Fruit fly (Drosophila melanogaster): ENCODE results near the gene EMC2A.

Gene EMC2A

dm6 chr3R:17039993-17040807 lies 44.3 kb upstream of the EMC2A start, which contains the start of the genes CG18213 and Trm7-32 (continued):
- no peak for TF ChIP-seq CG10267 (tag; optimal IDR thresholded peaks at IDR 0.05)
- TF ChIP-seq ttk (GFP tag; IDR thresholded peaks at IDR 0.05), result no peak
- no peak for TF ChIP-seq aop (GFP tag; IDR thresholded peaks at IDR 0.05)
- TF ChIP-seq Lim3 (GFP tag; IDR thresholded peaks at IDR 0.05), result no peak
- TF ChIP-seq tup (GFP tag; optimal IDR thresholded peaks at IDR 0.05), result no peak
- no peak for TF ChIP-seq CG15269 (tag; optimal IDR thresholded peaks at IDR 0.05)
- TF ChIP-seq ap (GFP tag; IDR thresholded peaks at IDR 0.05), result no peak
- no peak for TF ChIP-seq Camta (GFP tag; optimal IDR thresholded peaks at IDR 0.05)
- no peak for TF ChIP-seq Fer3 (tag; optimal IDR thresholded peaks at IDR 0.05)
- no peak for TF ChIP-seq CG7271 (tag; optimal IDR thresholded peaks at IDR 0.05)
- TF ChIP-seq CG42726 (GFP tag; IDR thresholded peaks at IDR 0.05; ENCODE audit: partially characterized antibody), result peak; percentile 86; the same call in 1 of the 2 replicates
- no peak for TF ChIP-seq wek (GFP tag; optimal IDR thresholded peaks at IDR 0.05)
- no peak for TF ChIP-seq pnt (GFP tag; optimal IDR thresholded peaks at IDR 0.05)
- no peak for TF ChIP-seq CG18599 (GFP tag; optimal IDR thresholded peaks at IDR 0.05)
- no peak for TF ChIP-seq vvl (GFP tag; IDR thresholded peaks at IDR 0.05)
- TF ChIP-seq CG7786 (GFP tag; optimal IDR thresholded peaks at IDR 0.05), result no peak
- TF ChIP-seq kah (GFP tag; optimal IDR thresholded peaks at IDR 0.05), result no peak
- TF ChIP-seq z (GFP tag; IDR thresholded peaks at IDR 0.05), result no peak
- no peak for TF ChIP-seq grn (GFP tag; optimal IDR thresholded peaks at IDR 0.05)
- TF ChIP-seq B-H1 (GFP tag; IDR thresholded peaks at IDR 0.05), result no peak
- no peak for TF ChIP-seq CG17186 (GFP tag; optimal IDR thresholded peaks at IDR 0.05)
- TF ChIP-seq CG14860 (GFP tag; IDR thresholded peaks at IDR 0.05; ENCODE audit: partially characterized antibody), result peak; percentile 85
- no peak for TF ChIP-seq salm (tag; optimal IDR thresholded peaks at IDR 0.05)
- TF ChIP-seq sens-2 (GFP tag; IDR thresholded peaks at IDR 0.05), result no peak
- no peak for TF ChIP-seq tx (GFP tag; optimal IDR thresholded peaks at IDR 0.05)
- TF ChIP-seq Ada2b (GFP tag; IDR thresholded peaks at IDR 0.05), result no peak
- TF ChIP-seq Mad (GFP tag; optimal IDR thresholded peaks at IDR 0.05), result no peak
- peak; percentile 87 for TF ChIP-seq CG6791 (GFP tag; IDR thresholded peaks at IDR 0.05; ENCODE audit: partially characterized antibody)
- no peak for TF ChIP-seq ham (GFP tag; IDR thresholded peaks at IDR 0.05)
- no peak for TF ChIP-seq wdn (GFP tag; IDR thresholded peaks at IDR 0.05)
- TF ChIP-seq unpg (GFP tag; optimal IDR thresholded peaks at IDR 0.05), result no peak
- TF ChIP-seq CG30431 (GFP tag; optimal IDR thresholded peaks at IDR 0.05), result no peak
- no peak for TF ChIP-seq CG12236 (GFP tag; optimal IDR thresholded peaks at IDR 0.05)
- peak; percentile 29 for TF ChIP-seq CHES-1-like (GFP tag; optimal IDR thresholded peaks at IDR 0.05)
- TF ChIP-seq eve (GFP tag; optimal IDR thresholded peaks at IDR 0.05), result no peak
- TF ChIP-seq CG6813 (GFP tag; optimal IDR thresholded peaks at IDR 0.05), result no peak
- TF ChIP-seq Max (GFP tag; optimal IDR thresholded peaks at IDR 0.05), result no peak
- TF ChIP-seq CG6254 (GFP tag; optimal IDR thresholded peaks at IDR 0.05), result peak; percentile 6
- TF ChIP-seq run (tag; optimal IDR thresholded peaks at IDR 0.05), result no peak
- TF ChIP-seq HHEX (GFP tag; optimal IDR thresholded peaks at IDR 0.05), result no peak
- TF ChIP-seq Drgx (GFP tag; IDR thresholded peaks at IDR 0.05), result no peak
- no peak for TF ChIP-seq CG7357 (GFP tag; IDR thresholded peaks at IDR 0.05)
- TF ChIP-seq kni (GFP tag; optimal IDR thresholded peaks at IDR 0.05), result no peak
- peak; percentile 80 for TF ChIP-seq HLH4C (GFP tag; IDR thresholded peaks at IDR 0.05; ENCODE audit: partially characterized antibody)
- TF ChIP-seq CG18262 (tag; optimal IDR thresholded peaks at IDR 0.05), result no peak
- no peak for TF ChIP-seq Hr39 (optimal IDR thresholded peaks at IDR 0.05)
- TF ChIP-seq Dfd (GFP tag; optimal IDR thresholded peaks at IDR 0.05), result no peak
- TF ChIP-seq HLH54F (GFP tag; optimal IDR thresholded peaks at IDR 0.05), result peak; percentile 5
- no peak for TF ChIP-seq CG4360 (GFP tag; IDR thresholded peaks at IDR 0.05)
- TF ChIP-seq knrl (GFP tag; IDR thresholded peaks at IDR 0.05; ENCODE audit: partially characterized antibody), result peak; percentile 84
